Fruit fly (Drosophila melanogaster) Kc167 (cell line): ENCODE data around the gene CG46304.

Source experiments
- Myc ChIP-seq: fragments of >200 bp; optimal IDR thresholded peaks from 2 replicates; lab custom pipeline; 2017; ENCODE audit warnings: missing external identifiers
- Sin3A ChIP-seq: fragments of >200 bp; optimal IDR thresholded peaks from 2 replicates; lab custom pipeline; 2018; ENCODE audit warnings: missing external identifiers
- h ChIP-seq: fragments of >200 bp; optimal IDR thresholded peaks from 3 replicates; lab custom pipeline; 2018; ENCODE audit warnings: missing external identifiers
- insv ChIP-seq: fragments of >200 bp; optimal IDR thresholded peaks from 3 replicates; lab custom pipeline; 2018; ENCODE audit warnings: missing external identifiers
- psq ChIP-seq: fragments of >200 bp; optimal IDR thresholded peaks from 2 replicates; lab custom pipeline; 2017; ENCODE audit warnings: missing external identifiers
- ttk ChIP-seq: sonication (Bioruptor generic); optimal IDR thresholded peaks from 2 replicates; lab custom pipeline; 2017; ENCODE audit warnings: missing external identifiers

dm6 chr2L:18945765-18946552 is at the start of gene CG46304:
- TF ChIP-seq psq (lab: Kevin White, UChicago) (no peak), Myc (lab: Kevin White, UChicago) (no peak), h (lab: Kevin White, UChicago) (no peak), Sin3A (lab: Kevin White, UChicago) (no peak), insv (no peak), ttk (no peak)
